Fruit fly (Drosophila melanogaster) whole organism, embryonic: Measurements from ENCODE around the gene nAChRbeta1.

Experiments used
- CG10274 ChIP-seq: fragments of 200-800 bp; sonication (Bioruptor generic); optimal IDR thresholded peaks from 3 replicates; lab custom pipeline; 2017; ENCODE audit warnings: missing biosample characterization, mild to moderate bottlenecking, missing genetic modification characterization
- CG1792 ChIP-seq: fragments of 200-800 bp; sonication (Bioruptor generic); optimal IDR thresholded peaks from 2 replicates; lab custom pipeline; 2016; ENCODE audit warnings: missing biosample characterization, missing genetic modification characterization
- CG33557 ChIP-seq: fragments of 200-800 bp; sonication (Bioruptor generic); optimal IDR thresholded peaks from 2 replicates; lab custom pipeline; 2019; ENCODE audit warnings: missing biosample characterization, mild to moderate bottlenecking, missing genetic modification characterization, moderate library complexity
- HHEX ChIP-seq: fragments of 200-800 bp; sonication (Bioruptor generic); optimal IDR thresholded peaks from 3 replicates; lab custom pipeline; 2017; ENCODE audit warnings: missing biosample characterization, mild to moderate bottlenecking, missing genetic modification characterization, missing genetic modification reagents
- Mes4 ChIP-seq: fragments of 200-800 bp; sonication (Bioruptor generic); optimal IDR thresholded peaks from 2 replicates; lab custom pipeline; 2016; ENCODE audit warnings: missing biosample characterization, missing genetic modification characterization
- ato ChIP-seq: fragments of 200-800 bp; sonication (Bioruptor generic); IDR thresholded peaks from 2 replicates; pipeline ENCODE4 v1.3.6; 2022; ENCODE audit warnings: missing biosample characterization, missing genetic modification characterization; ENCODE audit not compliant: partially characterized antibody
- sr ChIP-seq: fragments of 200-800 bp; sonication (Bioruptor generic); IDR thresholded peaks from 3 replicates; pipeline ENCODE4 v1.3.6; 2022; ENCODE audit warnings: missing biosample characterization, missing genetic modification characterization

- TF ChIP-seq Mes4 (GFP tag; lab: Kevin White, UChicago) (no peak), ato (GFP tag; lab: Robert Waterston, UW) (no peak), HHEX (no peak), CG33557 (GFP tag; lab: Kevin White, UChicago) (no peak), CG1792 (GFP tag; lab: Kevin White, UChicago) (no peak), CG10274 (GFP tag; lab: Kevin White, UChicago) (no peak), sr (GFP tag; lab: Robert Waterston, UW) (no peak)
Measured at dm6 chr3L:4461454-4462045, 32.4 kb downstream of the nAChRbeta1 start, which contains the start of gene CG15023.
